Worm (Caenorhabditis elegans) whole organism, L3 larva: ENCODE data around the gene acs-9.

Experiments
- R02D3.7 ChIP-seq: fragments of 150-350 bp; optimal IDR thresholded peaks from 2 replicates; lab custom pipeline; 2014; ENCODE audit warnings: missing biosample characterization, missing genetic modification characterization
- aly-2 ChIP-seq: fragments of 150-350 bp; optimal IDR thresholded peaks from 2 replicates; lab custom pipeline; 2014; ENCODE audit warnings: missing biosample characterization, missing genetic modification characterization
- ama-1 ChIP-seq: fragments of 150-350 bp; optimal IDR thresholded peaks from 2 replicates; lab custom pipeline; 2018
- ceh-16 ChIP-seq: sonication (generic microtip); optimal IDR thresholded peaks from 2 replicates; lab custom pipeline; 2017; ENCODE audit warnings: missing biosample characterization, missing genetic modification characterization
- ceh-82 ChIP-seq: fragments of 150-350 bp; optimal IDR thresholded peaks from 2 replicates; lab custom pipeline; 2014; ENCODE audit warnings: missing biosample characterization, missing genetic modification characterization
- daf-12 ChIP-seq: fragments of 150-350 bp; optimal IDR thresholded peaks from 2 replicates; lab custom pipeline; 2014; ENCODE audit warnings: missing biosample characterization, missing genetic modification reagents, missing genetic modification characterization
- egl-27 ChIP-seq: sonication (generic microtip); optimal IDR thresholded peaks from 4 replicates; lab custom pipeline; 2017; ENCODE audit warnings: missing biosample characterization, missing genetic modification reagents, missing genetic modification characterization
- elt-1 ChIP-seq: fragments of 150-350 bp; optimal IDR thresholded peaks from 2 replicates; lab custom pipeline; 2014; ENCODE audit warnings: missing biosample characterization, missing genetic modification characterization
- elt-2 ChIP-seq: sonication (generic microtip); optimal IDR thresholded peaks from 2 replicates; lab custom pipeline; 2016; ENCODE audit warnings: missing genetic modification reagents, mild to moderate bottlenecking, missing genetic modification characterization, missing compliant biosample characterization
- eor-1 ChIP-seq, 2 experiments: fragments of 150-350 bp; optimal IDR thresholded peaks; 2 replicates each; lab custom pipeline; 2014 to 2018; ENCODE audit warnings: missing biosample characterization in 2 of 2, missing genetic modification characterization in 2 of 2
- fkh-10 ChIP-seq: sonication (generic microtip); optimal IDR thresholded peaks from 2 replicates; lab custom pipeline; 2017; ENCODE audit warnings: missing biosample characterization, missing genetic modification reagents, missing genetic modification characterization
- fkh-2 ChIP-seq: fragments of 150-350 bp; optimal IDR thresholded peaks from 2 replicates; lab custom pipeline; 2014; ENCODE audit warnings: missing biosample characterization, missing genetic modification reagents, missing genetic modification characterization
- fos-1 ChIP-seq: fragments of 150-350 bp; optimal IDR thresholded peaks from 2 replicates; lab custom pipeline; 2014; ENCODE audit warnings: missing biosample characterization, missing genetic modification characterization
- jun-1 ChIP-seq: fragments of 150-350 bp; optimal IDR thresholded peaks from 2 replicates; lab custom pipeline; 2014; ENCODE audit warnings: missing biosample characterization, missing genetic modification reagents, missing genetic modification characterization
- lin-15B ChIP-seq: fragments of 150-350 bp; optimal IDR thresholded peaks from 2 replicates; lab custom pipeline; 2014; ENCODE audit warnings: missing biosample characterization, missing genetic modification characterization
- lin-39 ChIP-seq: fragments of 150-350 bp; optimal IDR thresholded peaks from 2 replicates; lab custom pipeline; 2018; ENCODE audit warnings: missing biosample characterization, missing genetic modification reagents, missing genetic modification characterization
- lsy-12 ChIP-seq: sonication (generic microtip); optimal IDR thresholded peaks from 2 replicates; lab custom pipeline; 2016; ENCODE audit warnings: mild to moderate bottlenecking, missing genetic modification characterization, missing compliant biosample characterization
- mdl-1 ChIP-seq: fragments of 150-350 bp; optimal IDR thresholded peaks from 2 replicates; lab custom pipeline; 2014; ENCODE audit warnings: missing biosample characterization, missing genetic modification characterization
- mml-1 ChIP-seq: fragments of 150-350 bp; sonication (generic microtip); optimal IDR thresholded peaks from 3 replicates; lab custom pipeline; 2014; ENCODE audit warnings: missing biosample characterization, missing genetic modification characterization
- nfya-1 ChIP-seq: sonication (generic microtip); optimal IDR thresholded peaks from 2 replicates; lab custom pipeline; 2017; ENCODE audit warnings: missing genetic modification characterization, mild to moderate bottlenecking, missing compliant biosample characterization, antibody characterized with exemption, moderate library complexity; ENCODE audit not compliant: insufficient read depth
- nhr-11 ChIP-seq: fragments of 150-350 bp; optimal IDR thresholded peaks from 2 replicates; lab custom pipeline; 2014; ENCODE audit warnings: missing biosample characterization, missing genetic modification characterization
- nhr-12 ChIP-seq: fragments of 150-350 bp; optimal IDR thresholded peaks from 2 replicates; lab custom pipeline; 2014; ENCODE audit warnings: missing biosample characterization, missing genetic modification characterization
- nhr-23 ChIP-seq: fragments of 150-350 bp; optimal IDR thresholded peaks from 2 replicates; lab custom pipeline; 2014; ENCODE audit warnings: missing biosample characterization, missing genetic modification reagents, missing genetic modification characterization
- nhr-25 ChIP-seq: sonication (generic microtip); optimal IDR thresholded peaks from 2 replicates; lab custom pipeline; 2017; ENCODE audit warnings: missing biosample characterization, missing genetic modification characterization
- nhr-28 ChIP-seq: fragments of 150-350 bp; optimal IDR thresholded peaks from 2 replicates; lab custom pipeline; 2014; ENCODE audit warnings: missing biosample characterization, missing genetic modification characterization
- nhr-43 ChIP-seq: sonication (generic microtip); optimal IDR thresholded peaks from 2 replicates; lab custom pipeline; 2016; ENCODE audit warnings: mild to moderate bottlenecking, missing genetic modification characterization, missing compliant biosample characterization; ENCODE audit not compliant: poor library complexity, severe bottlenecking
- nhr-76 ChIP-seq: fragments of 150-350 bp; sonication (generic microtip); optimal IDR thresholded peaks from 5 replicates; lab custom pipeline; 2014; ENCODE audit warnings: missing biosample characterization, missing genetic modification characterization
- nhr-77 ChIP-seq: fragments of 150-350 bp; optimal IDR thresholded peaks from 2 replicates; lab custom pipeline; 2014; ENCODE audit warnings: missing biosample characterization, missing genetic modification characterization
- pha-4 ChIP-seq: fragments of 150-350 bp; optimal IDR thresholded peaks from 2 replicates; lab custom pipeline; 2014; ENCODE audit warnings: missing biosample characterization, missing genetic modification reagents, missing genetic modification characterization
- pqm-1 ChIP-seq: fragments of 150-350 bp; optimal IDR thresholded peaks from 2 replicates; lab custom pipeline; 2017; ENCODE audit warnings: missing biosample characterization, missing genetic modification characterization, inconsistent platforms
- sea-2 ChIP-seq: fragments of 150-350 bp; sonication (generic microtip); optimal IDR thresholded peaks from 4 replicates; lab custom pipeline; 2014; ENCODE audit warnings: missing biosample characterization, missing genetic modification reagents, missing genetic modification characterization
- skn-1 ChIP-seq: fragments of 150-350 bp; optimal IDR thresholded peaks from 2 replicates; lab custom pipeline; 2014; ENCODE audit warnings: missing biosample characterization, missing genetic modification characterization
- snpc-4 ChIP-seq: fragments of 150-350 bp; optimal IDR thresholded peaks from 2 replicates; lab custom pipeline; 2014; ENCODE audit warnings: missing biosample characterization, missing genetic modification characterization
- tbx-2 ChIP-seq: sonication (generic microtip); optimal IDR thresholded peaks from 2 replicates; lab custom pipeline; 2016; ENCODE audit warnings: mild to moderate bottlenecking, missing genetic modification characterization, missing compliant biosample characterization
- unc-39 ChIP-seq: sonication (generic microtip); optimal IDR thresholded peaks from 4 replicates; lab custom pipeline; 2017; ENCODE audit warnings: missing biosample characterization, missing genetic modification characterization
- unc-62 ChIP-seq: fragments of 150-350 bp; sonication (generic microtip); optimal IDR thresholded peaks from 4 replicates; lab custom pipeline; 2014; ENCODE audit warnings: missing biosample characterization, missing genetic modification reagents, missing genetic modification characterization
- zag-1 ChIP-seq: fragments of 150-350 bp; optimal IDR thresholded peaks from 2 replicates; lab custom pipeline; 2014; ENCODE audit warnings: missing biosample characterization, missing genetic modification characterization

The acs-9 gene

DNA sequence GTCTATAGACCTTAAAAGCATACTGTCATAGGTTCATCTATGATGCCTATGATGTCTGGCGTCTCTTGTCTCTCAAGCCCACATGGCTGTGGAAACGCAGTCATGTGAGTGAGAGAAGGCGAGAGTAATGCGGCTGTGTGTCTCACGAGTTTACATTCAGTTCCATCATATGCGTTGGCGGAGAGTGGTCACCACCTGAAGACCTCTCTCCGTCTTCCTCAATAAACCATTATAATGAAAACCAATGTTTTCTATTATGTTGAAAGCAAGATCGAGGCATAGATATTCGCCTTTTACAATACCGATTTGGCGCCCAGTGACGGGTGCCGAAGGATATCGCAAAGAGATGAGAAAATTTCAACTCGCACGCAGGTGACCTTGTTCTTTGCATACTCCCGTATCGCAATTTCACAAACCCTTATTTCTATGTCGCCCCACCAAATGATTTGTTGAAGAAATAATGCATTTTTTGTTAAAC is 21.6 kb upstream of the acs-9 start:
- TF ChIP-seq elt-2 (tag; lab: Kevin White, UChicago) (peak; percentile 9), nhr-25 (tag; lab: Kevin White, UChicago) (peak; percentile 72), nfya-1 (peak; percentile 43), nhr-23 (peak; percentile 25), elt-1 (peak; percentile 20)

DNA sequence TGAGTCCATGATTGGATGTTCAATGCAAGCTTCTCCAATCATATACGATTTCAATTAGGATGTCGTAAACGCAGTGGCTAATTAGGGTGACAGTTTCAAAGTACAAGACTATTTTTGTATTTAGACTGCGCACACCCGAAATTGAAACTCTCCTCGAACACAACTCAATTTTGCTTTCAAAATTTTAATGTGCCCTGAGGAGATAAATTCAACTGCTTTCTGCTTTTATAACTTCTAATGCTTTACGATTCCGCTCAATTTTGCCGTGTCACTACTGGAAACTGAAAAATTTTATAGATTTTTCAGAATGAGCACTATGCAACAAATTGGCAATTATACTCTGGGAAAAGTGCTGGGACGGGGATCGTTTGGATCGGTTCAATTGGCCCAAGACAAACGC is 14.3 kb upstream of the acs-9 start, which contains the start of gene F39F10.2:
F39F10.2 (plus strand) TSS at position 301 of the 400 bp plus-strand sequence.
- TF ChIP-seq nhr-12 (tag; lab: Kevin White, UChicago) (no peak), snpc-4 (tag; lab: Kevin White, UChicago) (no peak), lin-15B (tag; lab: Kevin White, UChicago) (no peak), pqm-1 (tag; lab: Kevin White, UChicago) (no peak), mml-1 (tag; lab: Kevin White, UChicago) (no peak), skn-1 (tag; lab: Kevin White, UChicago) (no peak), tbx-2 (tag; lab: Kevin White, UChicago) (no peak), daf-12 (no peak), jun-1 (tag; lab: Kevin White, UChicago) (no peak), unc-62 (GFP tag; lab: Kevin White, UChicago) (no peak), ceh-82 (no peak), R02D3.7 (no peak), fkh-10 (GFP tag; lab: Kevin White, UChicago) (no peak), eor-1 (tag; optimal IDR thresholded peaks at IDR 0.05; lab: Kevin White, UChicago) (no peak), unc-39 (no peak), mdl-1 (tag; lab: Kevin White, UChicago) (no peak), nhr-43 (tag; lab: Kevin White, UChicago) (no peak), ceh-16 (tag; lab: Kevin White, UChicago) (no peak), ama-1 (lab: Kevin White, UChicago) (no peak), fkh-2 (tag; lab: Kevin White, UChicago) (no peak)

DNA sequence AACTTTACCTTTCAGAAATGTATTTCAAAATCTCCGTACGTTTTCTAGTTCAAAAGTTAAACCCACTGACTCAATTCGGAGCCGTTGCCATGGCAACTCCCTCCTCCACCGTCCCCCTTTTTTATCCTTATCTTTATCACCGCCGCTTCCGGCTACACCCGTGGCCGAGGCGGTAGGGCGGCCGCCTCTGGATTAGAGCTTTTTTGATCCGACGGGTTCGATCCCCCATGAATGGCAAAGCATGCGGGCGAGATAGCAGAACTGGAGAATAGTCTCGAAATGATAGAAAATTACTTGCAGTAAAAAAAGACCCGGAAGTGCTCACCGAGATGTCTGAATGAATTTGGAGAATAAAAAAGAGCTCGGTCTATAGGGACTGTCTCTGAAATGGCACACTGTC is 13.4 kb upstream of the acs-9 start:
- TF ChIP-seq nhr-11 (tag; lab: Kevin White, UChicago) (no peak), aly-2 (tag; lab: Kevin White, UChicago) (no peak), lsy-12 (tag; lab: Kevin White, UChicago) (no peak), ceh-16 (tag; lab: Kevin White, UChicago) (no peak), unc-62 (GFP tag; lab: Kevin White, UChicago) (no peak), ama-1 (lab: Kevin White, UChicago) (no peak), skn-1 (tag; lab: Kevin White, UChicago) (no peak)
- TF ChIP-seq, all 47 proteins: peak for 0

DNA sequence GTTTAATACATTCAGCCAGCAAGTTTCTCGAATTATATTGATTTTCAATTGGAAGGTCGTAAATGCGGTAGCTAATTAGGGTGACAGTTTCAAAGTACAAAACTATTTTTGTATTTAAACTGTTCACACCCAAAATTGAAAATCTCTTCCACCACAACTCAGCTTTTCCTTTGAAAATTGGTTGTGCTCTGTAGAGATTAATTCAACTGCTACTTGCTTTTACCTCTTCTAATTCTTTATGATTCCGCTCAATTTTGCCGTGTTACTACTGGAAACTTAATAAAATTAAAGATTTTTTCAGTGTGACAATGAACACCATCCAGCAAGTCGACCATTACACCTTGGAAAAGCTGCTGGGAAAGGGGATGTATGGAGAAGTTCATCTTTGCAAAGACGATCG is 11.4 kb upstream of the acs-9 start, which contains the start of gene F39F10.3:
F39F10.3 (plus strand) TSS at position 301 of the 400 bp plus-strand sequence.
- TF ChIP-seq mml-1 (tag; lab: Kevin White, UChicago) (no peak), ceh-16 (tag; lab: Kevin White, UChicago) (no peak), sea-2 (GFP tag; lab: Kevin White, UChicago) (no peak), ama-1 (lab: Kevin White, UChicago) (no peak), lin-39 (tag; lab: Kevin White, UChicago) (no peak), nfya-1 (no peak), nhr-77 (tag; lab: Kevin White, UChicago) (no peak), zag-1 (tag; lab: Kevin White, UChicago) (no peak), lin-15B (tag; lab: Kevin White, UChicago) (no peak), fos-1 (tag; lab: Kevin White, UChicago) (no peak), nhr-76 (tag; lab: Kevin White, UChicago) (no peak), nhr-23 (no peak), egl-27 (no peak), nhr-28 (no peak), R02D3.7 (no peak), pha-4 (no peak)
